Fruit fly (Drosophila melanogaster) whole organism, pupa: ENCODE data around the gene CG33509.

Source experiments
- CG13204 ChIP-seq: fragments of 200-800 bp; sonication (Bioruptor generic); optimal IDR thresholded peaks from 2 replicates; lab custom pipeline; 2018; ENCODE audit warnings: missing biosample characterization, mild to moderate bottlenecking, missing genetic modification characterization, moderate library complexity
- CG15710 ChIP-seq: fragments of 200-800 bp; sonication (Bioruptor generic); optimal IDR thresholded peaks from 2 replicates; lab custom pipeline; 2018; ENCODE audit warnings: missing biosample characterization, mild to moderate bottlenecking, missing genetic modification characterization, moderate library complexity
- CG17806 ChIP-seq: fragments of 200-800 bp; sonication (Bioruptor generic); optimal IDR thresholded peaks from 2 replicates; lab custom pipeline; 2018; ENCODE audit warnings: missing biosample characterization, mild to moderate bottlenecking, missing genetic modification characterization, moderate library complexity
- CG4496 ChIP-seq: fragments of 200-800 bp; sonication (Bioruptor generic); IDR thresholded peaks from 3 replicates; pipeline ENCODE4 v1.3.6; 2022; ENCODE audit warnings: missing biosample characterization, missing genetic modification characterization
- CG8159 ChIP-seq: fragments of 200-800 bp; sonication (Bioruptor generic); optimal IDR thresholded peaks from 3 replicates; lab custom pipeline; 2018; ENCODE audit warnings: missing biosample characterization, mild to moderate bottlenecking, missing genetic modification characterization, moderate library complexity
- Snoo ChIP-seq: fragments of 200-800 bp; sonication (Bioruptor generic); optimal IDR thresholded peaks from 3 replicates; lab custom pipeline; 2017; ENCODE audit warnings: missing biosample characterization, mild to moderate bottlenecking, missing genetic modification characterization, inconsistent platforms
- rn ChIP-seq: fragments of 200-800 bp; sonication (Bioruptor generic); IDR thresholded peaks from 2 replicates; pipeline ENCODE4 v1.3.6; 2022; ENCODE audit warnings: missing biosample characterization, missing genetic modification characterization

dm6 chr2L:21053623-21054022 is 32.7 kb downstream of the CG33509 start:
- TF ChIP-seq CG15710 (tag; lab: Kevin White, UChicago) (no peak), rn (GFP tag; lab: Robert Waterston, UW) (no peak), Snoo (tag; lab: Kevin White, UChicago) (no peak), CG8159 (tag; lab: Kevin White, UChicago) (no peak), CG4496 (GFP tag; lab: Robert Waterston, UW) (no peak), CG13204 (no peak), CG17806 (tag; lab: Kevin White, UChicago) (no peak)
